Worm (Caenorhabditis elegans) whole organism, late embryonic: ENCODE measurements around the gene snf-9.
A peak's percentile ranks its signal among the peaks of the same experiment; 100 is the strongest.

ENCODE experiments used
- K02D7.2 ChIP-seq: sonication (generic microtip); optimal IDR thresholded peaks from 2 replicates; lab custom pipeline; 2017; ENCODE audit warnings: mild to moderate bottlenecking, missing genetic modification characterization, missing compliant biosample characterization
- T23F11.4 ChIP-seq: fragments of 200-800 bp; sonication (Bioruptor generic); optimal IDR thresholded peaks from 2 replicates; lab custom pipeline; 2018; ENCODE audit warnings: mild to moderate bottlenecking, missing genetic modification characterization, missing compliant biosample characterization
- ahr-1 ChIP-seq: sonication (generic microtip); optimal IDR thresholded peaks from 2 replicates; lab custom pipeline; 2016; ENCODE audit warnings: missing genetic modification characterization, missing compliant biosample characterization
- ama-1 ChIP-seq: fragments of 150-350 bp; optimal IDR thresholded peaks from 2 replicates; lab custom pipeline; 2014
- ceh-18 ChIP-seq: sonication (generic microtip); optimal IDR thresholded peaks from 2 replicates; lab custom pipeline; 2016; ENCODE audit warnings: missing genetic modification characterization, missing compliant biosample characterization
- ceh-19 ChIP-seq: fragments of 200-800 bp; sonication (Bioruptor generic); optimal IDR thresholded peaks from 2 replicates; lab custom pipeline; 2018; ENCODE audit warnings: mild to moderate bottlenecking, missing genetic modification characterization, missing compliant biosample characterization
- ceh-22 ChIP-seq: sonication (generic microtip); optimal IDR thresholded peaks from 2 replicates; lab custom pipeline; 2017; ENCODE audit warnings: missing biosample characterization, missing genetic modification characterization
- ceh-34 ChIP-seq: sonication (generic microtip); optimal IDR thresholded peaks from 2 replicates; lab custom pipeline; 2016; ENCODE audit warnings: mild to moderate bottlenecking, missing genetic modification characterization, missing compliant biosample characterization
- ceh-48 ChIP-seq: sonication (generic microtip); optimal IDR thresholded peaks from 2 replicates; lab custom pipeline; 2016; ENCODE audit warnings: missing genetic modification characterization, inconsistent platforms, missing compliant biosample characterization
- che-1 ChIP-seq: sonication (generic microtip); optimal IDR thresholded peaks from 2 replicates; lab custom pipeline; 2016; ENCODE audit warnings: mild to moderate bottlenecking, missing genetic modification characterization, missing compliant biosample characterization
- dmd-4 ChIP-seq: sonication (generic microtip); optimal IDR thresholded peaks from 2 replicates; lab custom pipeline; 2016; ENCODE audit warnings: borderline replicate concordance, missing genetic modification characterization, missing compliant biosample characterization
- elt-2 ChIP-seq: sonication (generic microtip); optimal IDR thresholded peaks from 2 replicates; lab custom pipeline; 2016; ENCODE audit warnings: missing genetic modification reagents, missing genetic modification characterization, missing compliant biosample characterization
- ets-4 ChIP-seq: sonication (generic microtip); optimal IDR thresholded peaks from 2 replicates; lab custom pipeline; 2016; ENCODE audit warnings: missing genetic modification characterization, missing compliant biosample characterization
- fax-1 ChIP-seq: sonication (generic microtip); optimal IDR thresholded peaks from 2 replicates; lab custom pipeline; 2016; ENCODE audit warnings: missing genotype, missing genetic modification characterization, missing compliant biosample characterization
- fkh-10 ChIP-seq: fragments of 150-350 bp; optimal IDR thresholded peaks from 2 replicates; lab custom pipeline; 2014; ENCODE audit warnings: missing biosample characterization, missing genetic modification reagents, missing genetic modification characterization
- fkh-6 ChIP-seq: sonication (generic microtip); optimal IDR thresholded peaks from 2 replicates; lab custom pipeline; 2016; ENCODE audit warnings: missing genetic modification characterization, missing compliant biosample characterization
- gmeb-2 ChIP-seq: sonication (generic microtip); optimal IDR thresholded peaks from 2 replicates; lab custom pipeline; 2016; ENCODE audit warnings: missing genetic modification characterization, inconsistent platforms, missing compliant biosample characterization
- hlh-15 ChIP-seq: sonication (generic microtip); optimal IDR thresholded peaks from 2 replicates; lab custom pipeline; 2016; ENCODE audit warnings: missing genetic modification characterization, missing compliant biosample characterization
- hlh-6 ChIP-seq: sonication (generic microtip); optimal IDR thresholded peaks from 2 replicates; lab custom pipeline; 2016; ENCODE audit warnings: missing genotype, missing genetic modification characterization, missing compliant biosample characterization
- hlh-8 ChIP-seq: sonication (generic microtip); optimal IDR thresholded peaks from 2 replicates; lab custom pipeline; 2016; ENCODE audit warnings: missing genotype, missing genetic modification characterization, missing compliant biosample characterization
- lim-6 ChIP-seq: sonication (generic microtip); optimal IDR thresholded peaks from 2 replicates; lab custom pipeline; 2016; ENCODE audit warnings: missing genetic modification characterization, missing compliant biosample characterization
- mec-3 ChIP-seq: sonication (generic microtip); optimal IDR thresholded peaks from 2 replicates; lab custom pipeline; 2016; ENCODE audit warnings: borderline replicate concordance, missing genetic modification characterization, missing compliant biosample characterization
- nhr-232 ChIP-seq: sonication (generic microtip); optimal IDR thresholded peaks from 2 replicates; lab custom pipeline; 2016; ENCODE audit warnings: missing genetic modification characterization, missing compliant biosample characterization
- odd-2 ChIP-seq: sonication (generic microtip); optimal IDR thresholded peaks from 2 replicates; lab custom pipeline; 2017; ENCODE audit warnings: antibody characterized with exemption, mild to moderate bottlenecking, missing genetic modification characterization, missing compliant biosample characterization
- pqm-1 ChIP-seq: sonication (generic microtip); optimal IDR thresholded peaks from 2 replicates; lab custom pipeline; 2016; ENCODE audit warnings: missing genetic modification characterization, missing compliant biosample characterization
- pros-1 ChIP-seq: fragments of 150-350 bp; optimal IDR thresholded peaks from 2 replicates; lab custom pipeline; 2014; ENCODE audit warnings: missing biosample characterization, missing genetic modification reagents, missing genetic modification characterization
- rnt-1 ChIP-seq: sonication (generic microtip); optimal IDR thresholded peaks from 2 replicates; lab custom pipeline; 2016; ENCODE audit warnings: missing genetic modification characterization, missing compliant biosample characterization
- sdc-2 ChIP-seq: sonication (generic microtip); optimal IDR thresholded peaks from 2 replicates; lab custom pipeline; 2016; ENCODE audit warnings: missing genotype, missing genetic modification characterization, missing compliant biosample characterization
- sox-2 ChIP-seq: fragments of 200-800 bp; sonication (Bioruptor generic); IDR thresholded peaks from 2 replicates; pipeline ENCODE4 v1.3.6; 2022; ENCODE audit warnings: missing genetic modification reagents, missing genetic modification characterization, missing compliant biosample characterization
- syd-9 ChIP-seq: sonication (generic microtip); optimal IDR thresholded peaks from 2 replicates; lab custom pipeline; 2016; ENCODE audit warnings: mild to moderate bottlenecking, missing genetic modification characterization, moderate library complexity, missing compliant biosample characterization
- tbx-2 ChIP-seq: sonication (generic microtip); optimal IDR thresholded peaks from 2 replicates; lab custom pipeline; 2016; ENCODE audit warnings: missing genetic modification characterization, missing compliant biosample characterization
- tbx-7 ChIP-seq: sonication (generic microtip); optimal IDR thresholded peaks from 2 replicates; lab custom pipeline; 2016; ENCODE audit warnings: missing genotype, missing genetic modification characterization, missing compliant biosample characterization
- ttx-3 ChIP-seq: sonication (generic microtip); optimal IDR thresholded peaks from 2 replicates; lab custom pipeline; 2016; ENCODE audit warnings: missing genetic modification reagents, missing genetic modification characterization, missing compliant biosample characterization
- unc-42 ChIP-seq: sonication (generic microtip); optimal IDR thresholded peaks from 2 replicates; lab custom pipeline; 2016; ENCODE audit warnings: missing genotype, missing genetic modification characterization, missing compliant biosample characterization
- unc-55 ChIP-seq: sonication (generic microtip); optimal IDR thresholded peaks from 2 replicates; lab custom pipeline; 2017; ENCODE audit warnings: missing biosample characterization, missing genetic modification reagents, missing genetic modification characterization
- ztf-16 ChIP-seq: sonication (generic microtip); optimal IDR thresholded peaks from 2 replicates; lab custom pipeline; 2017; ENCODE audit warnings: missing genetic modification characterization, missing compliant biosample characterization

Gene snf-9

ce11 chrIV:17335031-17335430, 23.1 kb downstream of the snf-9 start, which contains the start of gene C49C3.8:
TSS of gene C49C3.8 (plus strand) at chrIV:17335203.
- TF ChIP-seq ceh-48 (tag; lab: Kevin White, UChicago) (peak; percentile 45), ets-4 (tag; lab: Kevin White, UChicago) (no peak)

- TF ChIP-seq syd-9 (tag; lab: Kevin White, UChicago) (no peak), elt-2 (peak; percentile 78)
These were observed 27.1 kb downstream of the snf-9 start, which contains the start of gene C49C3.10 for ce11 chrIV:17338920-17339510. TSS of gene C49C3.10 (minus strand) at chrIV:17338970.

- TF ChIP-seq nhr-232 (no peak), lim-6 (tag; lab: Kevin White, UChicago) (no peak), mec-3 (tag; lab: Kevin White, UChicago) (no peak), ttx-3 (tag; lab: Kevin White, UChicago) (no peak), rnt-1 (tag; lab: Kevin White, UChicago) (no peak), fkh-6 (no peak), ceh-34 (tag; lab: Kevin White, UChicago) (no peak), hlh-15 (tag; lab: Kevin White, UChicago) (no peak), unc-42 (no peak), che-1 (no peak)
These were observed 29.1 kb downstream of the snf-9 start for ce11 chrIV:17341033-17341432.

- TF ChIP-seq dmd-4 (tag; lab: Kevin White, UChicago) (no peak), tbx-2 (tag; lab: Kevin White, UChicago) (no peak), hlh-8 (no peak), fkh-6 (no peak), odd-2 (tag; lab: Kevin White, UChicago) (no peak), ttx-3 (tag; lab: Kevin White, UChicago) (no peak), T23F11.4 (GFP tag; lab: Kevin White, UChicago) (no peak), ceh-18 (tag; lab: Kevin White, UChicago) (no peak), ceh-22 (tag; lab: Kevin White, UChicago) (no peak), ztf-16 (tag; lab: Kevin White, UChicago) (no peak), che-1 (no peak), sdc-2 (tag; lab: Kevin White, UChicago) (no peak), unc-55 (GFP tag; lab: Kevin White, UChicago) (no peak), ahr-1 (tag; lab: Kevin White, UChicago) (no peak)
These were observed 30.2 kb downstream of the snf-9 start, which contains the start of gene C49C3.9 for ce11 chrIV:17342179-17342578. TSS of gene C49C3.9 (minus strand) at chrIV:17342314.

- TF ChIP-seq gmeb-2 (no peak), ahr-1 (tag; lab: Kevin White, UChicago) (no peak), ets-4 (tag; lab: Kevin White, UChicago) (no peak), K02D7.2 (tag; lab: Kevin White, UChicago) (no peak), T23F11.4 (GFP tag; lab: Kevin White, UChicago) (no peak), tbx-7 (tag; lab: Kevin White, UChicago) (no peak), unc-42 (no peak), ceh-18 (tag; lab: Kevin White, UChicago) (no peak)
These were observed 30.7 kb downstream of the snf-9 start, which contains the start of gene C49C3.21 for ce11 chrIV:17342667-17343066. TSS of gene C49C3.21 (plus strand) at chrIV:17342967.

ce11 chrIV:17343482-17343881, 31.5 kb downstream of the snf-9 start, which contains the start of gene C49C3.11:
TSS of gene C49C3.11 (plus strand) at chrIV:17343782.
- TF ChIP-seq sox-2 (GFP tag; lab: Robert Waterston, UW) (no peak), ceh-19 (no peak), pqm-1 (tag; lab: Kevin White, UChicago) (no peak), unc-42 (no peak), hlh-6 (tag; lab: Kevin White, UChicago) (no peak), fkh-10 (no peak), fax-1 (tag; lab: Kevin White, UChicago) (no peak), sdc-2 (tag; lab: Kevin White, UChicago) (no peak), ama-1 (lab: Kevin White, UChicago) (no peak), ztf-16 (tag; lab: Kevin White, UChicago) (no peak), syd-9 (tag; lab: Kevin White, UChicago) (no peak), pros-1 (tag; lab: Kevin White, UChicago) (no peak), elt-2 (no peak), tbx-2 (tag; lab: Kevin White, UChicago) (no peak)
